Fruit fly (Drosophila melanogaster) Kc167 (cell line): ENCODE measurements around the gene CG12182.

Source experiments
- Myc ChIP-seq: fragments of >200 bp; optimal IDR thresholded peaks from 2 replicates; lab custom pipeline; 2017; ENCODE audit warnings: missing external identifiers
- Sin3A ChIP-seq: fragments of >200 bp; optimal IDR thresholded peaks from 2 replicates; lab custom pipeline; 2018; ENCODE audit warnings: missing external identifiers
- h ChIP-seq: fragments of >200 bp; optimal IDR thresholded peaks from 3 replicates; lab custom pipeline; 2018; ENCODE audit warnings: missing external identifiers
- insv ChIP-seq: fragments of >200 bp; optimal IDR thresholded peaks from 3 replicates; lab custom pipeline; 2018; ENCODE audit warnings: missing external identifiers
- psq ChIP-seq: fragments of >200 bp; optimal IDR thresholded peaks from 2 replicates; lab custom pipeline; 2017; ENCODE audit warnings: missing external identifiers
- ttk ChIP-seq: sonication (Bioruptor generic); optimal IDR thresholded peaks from 2 replicates; lab custom pipeline; 2017; ENCODE audit warnings: missing external identifiers

- no peak for TF ChIP-seq ttk (lab: Kevin White, UChicago)
- no peak for TF ChIP-seq insv
- TF ChIP-seq h (lab: Kevin White, UChicago) = no peak
- no peak for TF ChIP-seq Sin3A (lab: Kevin White, UChicago)
- no peak for TF ChIP-seq psq (lab: Kevin White, UChicago)
- no peak for TF ChIP-seq Myc
Observed at dm6 chr3L:2586804-2587561, 12.4 kb downstream of the CG12182 start, which contains the start of gene RpL8.
